Worm (Caenorhabditis elegans): ENCODE measurements around the gene D1044.7.

The D1044.7 gene

DNA sequence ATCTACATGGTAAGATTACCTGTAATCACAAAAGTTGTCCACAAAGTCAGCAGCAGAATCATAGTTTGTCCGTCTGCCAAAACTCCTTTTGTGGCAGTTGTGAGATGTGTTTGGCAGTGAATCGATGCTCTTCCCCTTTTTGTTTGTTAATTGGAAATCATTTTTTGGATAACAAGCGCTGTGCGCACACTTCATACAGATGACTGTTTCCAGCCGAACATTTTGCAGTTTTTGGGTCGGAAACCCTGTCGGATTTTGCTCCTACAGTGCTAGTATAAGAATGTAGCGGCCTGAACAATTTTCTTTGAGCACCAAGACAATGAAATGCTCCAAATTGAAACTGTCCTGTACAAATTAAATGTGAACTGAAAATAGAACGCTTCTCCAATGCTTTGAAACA lies at the start of gene D1044.7:
TSS of gene D1044.7 (minus strand) at position 101 of the 400 bp plus-strand sequence.
- no peak for TF ChIP-seq B0336.3 (GFP tag; IDR thresholded peaks at IDR 0.05)
- TF ChIP-seq madf-3 (GFP tag; IDR thresholded peaks at IDR 0.05): peak; percentile 34; the same call in 1 of the 2 replicates
- no peak for TF ChIP-seq dpff-1 (tag; optimal IDR thresholded peaks at IDR 0.05)

ce11 chrIII:5557246-5557819 lies 48.8 kb upstream of the D1044.7 start, which contains the start of gene rpc-2:
rpc-2 (plus strand) TSS chrIII:5557365.
- TF ChIP-seq mes-4 (tag; optimal IDR thresholded peaks at IDR 0.05) (no peak), tlf-1 (GFP tag; optimal IDR thresholded peaks at IDR 0.05) (peak; percentile 25), F33H1.4 (GFP tag; IDR thresholded peaks at IDR 0.05) (no peak), ama-1 (optimal IDR thresholded peaks at IDR 0.05) (peak; percentile 52), ama-1 (GFP tag; optimal IDR thresholded peaks at IDR 0.05) (no peak), ztf-6 (GFP tag; IDR thresholded peaks at IDR 0.05) (no peak), hrde-1 (tag; optimal IDR thresholded peaks at IDR 0.05; ENCODE audit: borderline replicate concordance) (no peak), madf-3 (GFP tag; IDR thresholded peaks at IDR 0.05) (peak; percentile 47; the same call in 1 of the 2 replicates), F52B5.7 (tag; optimal IDR thresholded peaks at IDR 0.05) (peak; percentile 69), F39B2.1 (GFP tag; IDR thresholded peaks at IDR 0.05) (no peak), T26A5.8 (tag; optimal IDR thresholded peaks at IDR 0.05) (peak; percentile 28), nfya-2 (GFP tag; IDR thresholded peaks at IDR 0.05) (0 out of 2 replicates have a peak, but pooled peaks have one; percentile 76), dox-1 (GFP tag; IDR thresholded peaks at IDR 0.05) (0 out of 2 replicates have a peak, but pooled peaks have one; percentile 15), sdz-38 (tag; optimal IDR thresholded peaks at IDR 0.05) (no peak), fkh-3 (tag; optimal IDR thresholded peaks at IDR 0.05) (peak; percentile 32), Y56A3A.18 (GFP tag; IDR thresholded peaks at IDR 0.05) (peak; percentile 59; the same call in 1 of the 2 replicates), ets-4 (GFP tag; optimal IDR thresholded peaks at IDR 0.05) (no peak), hmg-20 (GFP tag; IDR thresholded peaks at IDR 0.05) (0 out of 2 replicates have a peak, but pooled peaks have one; percentile 51), madf-10 (tag; optimal IDR thresholded peaks at IDR 0.05) (peak; percentile 26), hlh-12 (tag; optimal IDR thresholded peaks at IDR 0.05) (no peak), cebp-2 (GFP tag; IDR thresholded peaks at IDR 0.05) (0 out of 2 replicates have a peak, but pooled peaks have one; percentile 34), Y53G8AR.9 (GFP tag; conservative IDR thresholded peaks at IDR 0.05) (peak; percentile 86), sptf-2 (GFP tag; optimal IDR thresholded peaks at IDR 0.05) (no peak), hsf-1 (GFP tag; IDR thresholded peaks at IDR 0.05) (peak; percentile 72), rec-8 (tag; optimal IDR thresholded peaks at IDR 0.05) (peak in 1 of 2 experiments; percentile 24), B0019.2 (GFP tag; conservative IDR thresholded peaks at IDR 0.05) (no peak), ccch-3 (GFP tag; optimal IDR thresholded peaks at IDR 0.05) (no peak), dpff-1 (tag; optimal IDR thresholded peaks at IDR 0.05) (peak; percentile 74), ztf-22 (GFP tag; optimal IDR thresholded peaks at IDR 0.05) (no peak), lin-54 (GFP tag; optimal IDR thresholded peaks at IDR 0.05) (no peak), pbrm-1 (GFP tag; IDR thresholded peaks at IDR 0.05) (peak; percentile 32; the same call in 1 of the 2 replicates), ztf-26 (tag; optimal IDR thresholded peaks at IDR 0.05) (peak; percentile 3), ztf-28 (GFP tag; IDR thresholded peaks at IDR 0.05) (no peak), snpc-1.1 (tag; optimal IDR thresholded peaks at IDR 0.05; ENCODE audit: insufficient read depth) (no peak), Y95B8A.8 (GFP tag; IDR thresholded peaks at IDR 0.05) (peak; percentile 38; the same call in 1 of the 2 replicates), hmg-1.2 (GFP tag; IDR thresholded peaks at IDR 0.05) (0 out of 2 replicates have a peak, but pooled peaks have one; percentile 16), cebp-1 (GFP tag; IDR thresholded peaks at IDR 0.05) (no peak), cebp-1 (tag; optimal IDR thresholded peaks at IDR 0.05) (peak; percentile 55), athp-1 (tag; optimal IDR thresholded peaks at IDR 0.05) (peak; percentile 70), aptf-3 (GFP tag; IDR thresholded peaks at IDR 0.05) (0 out of 2 replicates have a peak, but pooled peaks have one; percentile 27), lsy-27 (tag; optimal IDR thresholded peaks at IDR 0.05; ENCODE audit: borderline replicate concordance, insufficient read depth) (no peak), K11D2.4 (GFP tag; IDR thresholded peaks at IDR 0.05) (no peak), pha-4 (tag; optimal IDR thresholded peaks at IDR 0.05) (no peak), nhr-27 (tag; optimal IDR thresholded peaks at IDR 0.05) (peak; percentile 1), ztf-18 (tag; optimal IDR thresholded peaks at IDR 0.05) (no peak)
